Worm (Caenorhabditis elegans) whole organism, L3 larva: Measurements from ENCODE around the gene lec-2.

Source experiments
- R02D3.7 ChIP-seq: fragments of 150-350 bp; optimal IDR thresholded peaks from 2 replicates; lab custom pipeline; 2014; ENCODE audit warnings: missing biosample characterization, missing genetic modification characterization
- ama-1 ChIP-seq: fragments of 150-350 bp; optimal IDR thresholded peaks from 2 replicates; lab custom pipeline; 2018
- ceh-82 ChIP-seq: fragments of 150-350 bp; optimal IDR thresholded peaks from 2 replicates; lab custom pipeline; 2014; ENCODE audit warnings: missing biosample characterization, missing genetic modification characterization
- daf-12 ChIP-seq: fragments of 150-350 bp; optimal IDR thresholded peaks from 2 replicates; lab custom pipeline; 2014; ENCODE audit warnings: missing biosample characterization, missing genetic modification reagents, missing genetic modification characterization
- elt-3 ChIP-seq, 3 experiments: fragments of 150-350 bp in 1 of 3; sonication (generic microtip) in 2 of 3; optimal IDR thresholded peaks; 2 replicates in 2 of 3; 4 replicates in 1 of 3; lab custom pipeline; 2014 to 2017; ENCODE audit warnings: missing biosample characterization in 3 of 3, missing genetic modification characterization in 3 of 3
- fkh-10 ChIP-seq: sonication (generic microtip); optimal IDR thresholded peaks from 2 replicates; lab custom pipeline; 2017; ENCODE audit warnings: missing biosample characterization, missing genetic modification reagents, missing genetic modification characterization
- lin-39 ChIP-seq: fragments of 150-350 bp; optimal IDR thresholded peaks from 2 replicates; lab custom pipeline; 2018; ENCODE audit warnings: missing biosample characterization, missing genetic modification reagents, missing genetic modification characterization
- nhr-11 ChIP-seq: fragments of 150-350 bp; optimal IDR thresholded peaks from 2 replicates; lab custom pipeline; 2014; ENCODE audit warnings: missing biosample characterization, missing genetic modification characterization
- nhr-25 ChIP-seq: sonication (generic microtip); optimal IDR thresholded peaks from 2 replicates; lab custom pipeline; 2017; ENCODE audit warnings: missing biosample characterization, missing genetic modification characterization
- pha-4 ChIP-seq: fragments of 150-350 bp; optimal IDR thresholded peaks from 2 replicates; lab custom pipeline; 2014; ENCODE audit warnings: missing biosample characterization, missing genetic modification reagents, missing genetic modification characterization
- tbx-2 ChIP-seq: sonication (generic microtip); optimal IDR thresholded peaks from 2 replicates; lab custom pipeline; 2016; ENCODE audit warnings: mild to moderate bottlenecking, missing genetic modification characterization, missing compliant biosample characterization
- unc-39 ChIP-seq: sonication (generic microtip); optimal IDR thresholded peaks from 4 replicates; lab custom pipeline; 2017; ENCODE audit warnings: missing biosample characterization, missing genetic modification characterization
- unc-62 ChIP-seq: fragments of 150-350 bp; sonication (generic microtip); optimal IDR thresholded peaks from 4 replicates; lab custom pipeline; 2014; ENCODE audit warnings: missing biosample characterization, missing genetic modification reagents, missing genetic modification characterization
- zag-1 ChIP-seq: fragments of 150-350 bp; optimal IDR thresholded peaks from 2 replicates; lab custom pipeline; 2014; ENCODE audit warnings: missing biosample characterization, missing genetic modification characterization

ce11 chrII:9992474-9992873 lies 23.5 kb downstream of the lec-2 start:
- no peak for TF ChIP-seq pha-4 (tag; lab: Kevin White, UChicago)
- TF ChIP-seq unc-39 (tag; lab: Kevin White, UChicago) = no peak
- TF ChIP-seq zag-1 (tag; lab: Kevin White, UChicago) = no peak
- TF ChIP-seq nhr-25 (tag; lab: Kevin White, UChicago) = no peak
- no peak for TF ChIP-seq tbx-2
- peak; percentile 12 for TF ChIP-seq fkh-10
- no peak for TF ChIP-seq R02D3.7
- no peak for TF ChIP-seq elt-3 (tag; optimal IDR thresholded peaks at IDR 0.05; lab: Kevin White, UChicago)
- no peak for TF ChIP-seq ama-1 (lab: Kevin White, UChicago)
- TF ChIP-seq ceh-82 = no peak
- no peak for TF ChIP-seq lin-39 (tag; lab: Kevin White, UChicago)
- TF ChIP-seq daf-12 = no peak
- TF ChIP-seq nhr-11 (tag; lab: Kevin White, UChicago) = no peak
- no peak for TF ChIP-seq unc-62 (GFP tag; lab: Kevin White, UChicago)
